Worm (Caenorhabditis elegans) whole organism, L4 larva: ENCODE results near the gene F08F8.6.

Experiments
- ceh-20 ChIP-seq: fragments of 200-800 bp; sonication (Bioruptor generic); IDR thresholded peaks from 2 replicates; pipeline ENCODE4 v1.3.6; 2022; ENCODE audit warnings: missing genetic modification reagents, missing genetic modification characterization, missing compliant biosample characterization
- dpl-1 ChIP-seq: fragments of 150-350 bp; optimal IDR thresholded peaks from 2 replicates; lab custom pipeline; 2014; ENCODE audit warnings: missing biosample characterization, missing genetic modification reagents, missing genetic modification characterization
- nhr-237 ChIP-seq: sonication (generic microtip); optimal IDR thresholded peaks from 2 replicates; lab custom pipeline; 2017; ENCODE audit warnings: missing biosample characterization, missing genetic modification characterization
- pqm-1 ChIP-seq: sonication (generic microtip); optimal IDR thresholded peaks from 2 replicates; lab custom pipeline; 2017; ENCODE audit warnings: missing biosample characterization, missing genetic modification characterization

- no peak for TF ChIP-seq pqm-1
- TF ChIP-seq dpl-1 (GFP tag; lab: Kevin White, UChicago), result no peak
- TF ChIP-seq ceh-20 (GFP tag; lab: Robert Waterston, UW), result no peak
- TF ChIP-seq nhr-237 (tag; lab: Kevin White, UChicago), result no peak
These were observed 32.7 kb upstream of the F08F8.6 start, which contains the start of the genes F56C9.6 and F56C9.3 for ce11 chrIII:7310662-7311340.
